Worm (Caenorhabditis elegans) whole organism, L3 larva: ENCODE data around the gene mog-2.

Experiments used
- ceh-82 ChIP-seq: fragments of 150-350 bp; optimal IDR thresholded peaks from 2 replicates; lab custom pipeline; 2014; ENCODE audit warnings: missing biosample characterization, missing genetic modification characterization
- daf-12 ChIP-seq: fragments of 150-350 bp; optimal IDR thresholded peaks from 2 replicates; lab custom pipeline; 2014; ENCODE audit warnings: missing biosample characterization, missing genetic modification reagents, missing genetic modification characterization
- egl-27 ChIP-seq: sonication (generic microtip); optimal IDR thresholded peaks from 4 replicates; lab custom pipeline; 2017; ENCODE audit warnings: missing biosample characterization, missing genetic modification reagents, missing genetic modification characterization
- egl-5 ChIP-seq: fragments of 150-350 bp; optimal IDR thresholded peaks from 2 replicates; lab custom pipeline; 2017; ENCODE audit warnings: missing biosample characterization, missing genetic modification reagents, missing genetic modification characterization, inconsistent platforms
- lin-39 ChIP-seq: fragments of 150-350 bp; optimal IDR thresholded peaks from 2 replicates; lab custom pipeline; 2018; ENCODE audit warnings: missing biosample characterization, missing genetic modification reagents, missing genetic modification characterization
- lsy-12 ChIP-seq: sonication (generic microtip); optimal IDR thresholded peaks from 2 replicates; lab custom pipeline; 2016; ENCODE audit warnings: mild to moderate bottlenecking, missing genetic modification characterization, missing compliant biosample characterization
- nhr-11 ChIP-seq: fragments of 150-350 bp; optimal IDR thresholded peaks from 2 replicates; lab custom pipeline; 2014; ENCODE audit warnings: missing biosample characterization, missing genetic modification characterization
- nhr-12 ChIP-seq: fragments of 150-350 bp; optimal IDR thresholded peaks from 2 replicates; lab custom pipeline; 2014; ENCODE audit warnings: missing biosample characterization, missing genetic modification characterization
- nhr-237 ChIP-seq: fragments of 150-350 bp; optimal IDR thresholded peaks from 2 replicates; lab custom pipeline; 2014; ENCODE audit warnings: missing biosample characterization, missing genetic modification characterization
- nhr-28 ChIP-seq: fragments of 150-350 bp; optimal IDR thresholded peaks from 2 replicates; lab custom pipeline; 2014; ENCODE audit warnings: missing biosample characterization, missing genetic modification characterization
- nhr-67 ChIP-seq: fragments of 150-350 bp; optimal IDR thresholded peaks from 2 replicates; lab custom pipeline; 2014; ENCODE audit warnings: missing biosample characterization, missing genetic modification characterization
- pha-4 ChIP-seq: fragments of 150-350 bp; optimal IDR thresholded peaks from 2 replicates; lab custom pipeline; 2014; ENCODE audit warnings: missing biosample characterization, missing genetic modification reagents, missing genetic modification characterization
- unc-62 ChIP-seq: fragments of 150-350 bp; sonication (generic microtip); optimal IDR thresholded peaks from 4 replicates; lab custom pipeline; 2014; ENCODE audit warnings: missing biosample characterization, missing genetic modification reagents, missing genetic modification characterization

- TF ChIP-seq nhr-12 (tag; lab: Kevin White, UChicago) = no peak
- no peak for TF ChIP-seq lin-39 (tag; lab: Kevin White, UChicago)
- TF ChIP-seq nhr-67 (tag; lab: Kevin White, UChicago) = no peak
- no peak for TF ChIP-seq nhr-28 (tag; lab: Kevin White, UChicago)
- TF ChIP-seq pha-4 (tag; lab: Kevin White, UChicago) = no peak
- no peak for TF ChIP-seq egl-27 (tag; lab: Kevin White, UChicago)
- no peak for TF ChIP-seq nhr-237
- TF ChIP-seq unc-62 (GFP tag; lab: Kevin White, UChicago) = no peak
- no peak for TF ChIP-seq ceh-82
- no peak for TF ChIP-seq egl-5 (tag; lab: Kevin White, UChicago)
- TF ChIP-seq lsy-12 (tag; lab: Kevin White, UChicago) = no peak
- no peak for TF ChIP-seq daf-12 (tag; lab: Kevin White, UChicago)
- no peak for TF ChIP-seq nhr-11 (tag; lab: Kevin White, UChicago)
Measured at ce11 chrII:4374885-4375284, 50.7 kb downstream of the mog-2 start.
